Worm (Caenorhabditis elegans) whole organism, L1 larva: ENCODE results near the gene F09B12.3.

Source experiments
- ama-1 ChIP-seq: fragments of 150-350 bp; optimal IDR thresholded peaks from 2 replicates; lab custom pipeline; 2014
- ces-1 ChIP-seq: fragments of 150-350 bp; optimal IDR thresholded peaks from 2 replicates; lab custom pipeline; 2014; ENCODE audit warnings: missing biosample characterization, missing genetic modification reagents, missing genetic modification characterization
- dpl-1 ChIP-seq, 3 experiments: fragments of 150-350 bp in 2 of 3; sonication (generic microtip) in 1 of 3; optimal IDR thresholded peaks; 2 replicates each; lab custom pipeline; 2014 to 2017; ENCODE audit warnings: missing biosample characterization in 3 of 3, missing genetic modification characterization in 3 of 3, missing genetic modification reagents in 3 of 3
- egl-27 ChIP-seq, 2 experiments: fragments of 150-350 bp in 1 of 2; sonication (generic microtip); optimal IDR thresholded peaks; 3 replicates each; lab custom pipeline; 2017 to 2018; ENCODE audit warnings: missing biosample characterization in 2 of 2, missing genetic modification characterization in 2 of 2, missing genetic modification reagents in 2 of 2
- fkh-10 ChIP-seq: sonication (generic microtip); optimal IDR thresholded peaks from 2 replicates; lab custom pipeline; 2017; ENCODE audit warnings: missing biosample characterization, missing genetic modification reagents, missing genetic modification characterization
- lin-13 ChIP-seq: fragments of 150-350 bp; optimal IDR thresholded peaks from 2 replicates; lab custom pipeline; 2014; ENCODE audit warnings: missing biosample characterization, missing genetic modification reagents, missing genetic modification characterization
- nhr-11 ChIP-seq: fragments of 150-350 bp; optimal IDR thresholded peaks from 2 replicates; lab custom pipeline; 2014; ENCODE audit warnings: missing biosample characterization, missing genetic modification characterization
- skn-1 ChIP-seq: fragments of 150-350 bp; optimal IDR thresholded peaks from 2 replicates; lab custom pipeline; 2014; ENCODE audit warnings: missing biosample characterization, missing genetic modification characterization
- sox-4 ChIP-seq: sonication (generic microtip); optimal IDR thresholded peaks from 2 replicates; lab custom pipeline; 2016; ENCODE audit warnings: missing genetic modification characterization, missing compliant biosample characterization
- zag-1 ChIP-seq: fragments of 150-350 bp; optimal IDR thresholded peaks from 2 replicates; lab custom pipeline; 2014; ENCODE audit warnings: missing biosample characterization, missing genetic modification characterization
- ztf-11 ChIP-seq, 2 experiments: sonication (generic microtip); optimal IDR thresholded peaks; 2 replicates each; lab custom pipeline; 2016 to 2017; ENCODE audit warnings: missing genetic modification characterization in 2 of 2, missing biosample characterization in 1 of 2, missing compliant biosample characterization in 1 of 2

ce11 chrX:15112172-15112571 is 14.4 kb upstream of the F09B12.3 start:
- TF ChIP-seq ama-1 (no peak), zag-1 (tag; lab: Kevin White, UChicago) (no peak), sox-4 (tag; lab: Kevin White, UChicago) (no peak), fkh-10 (no peak), dpl-1 (GFP tag; optimal IDR thresholded peaks at IDR 0.05; lab: Kevin White, UChicago) (no peak), lin-13 (GFP tag; lab: Kevin White, UChicago) (no peak), nhr-11 (no peak), egl-27 (tag; optimal IDR thresholded peaks at IDR 0.05; lab: Kevin White, UChicago) (no peak), ces-1 (no peak), skn-1 (tag; lab: Kevin White, UChicago) (no peak), ztf-11 (tag; optimal IDR thresholded peaks at IDR 0.05; lab: Kevin White, UChicago) (no peak)
